Worm (Caenorhabditis elegans): Measurements from ENCODE around the gene fbxa-116.

fbxa-116 gene

ce11 chrV:20213097-20213496 lies 24.4 kb upstream of the fbxa-116 start (continued):
- no peak for TF ChIP-seq F39B2.1 (GFP tag; IDR thresholded peaks at IDR 0.05)
- no peak for TF ChIP-seq bed-2 (GFP tag; IDR thresholded peaks at IDR 0.05)
- TF ChIP-seq him-1 (tag; optimal IDR thresholded peaks at IDR 0.05) = no peak
- no peak for TF ChIP-seq ceh-91 (GFP tag; IDR thresholded peaks at IDR 0.05)
- no peak for TF ChIP-seq F57C9.4 (tag; optimal IDR thresholded peaks at IDR 0.05)
- TF ChIP-seq egrh-3 (GFP tag; IDR thresholded peaks at IDR 0.05) = no peak
- TF ChIP-seq nfya-1 (tag; optimal IDR thresholded peaks at IDR 0.05; ENCODE audit: borderline replicate concordance, insufficient read depth) = no peak
- no peak for TF ChIP-seq gei-17 (GFP tag; optimal IDR thresholded peaks at IDR 0.05)

ce11 chrV:20212584-20212983 lies 23.9 kb upstream of the fbxa-116 start, which contains the start of gene Y113G7B.12:
Gene Y113G7B.12 (minus strand): TSS chrV:20212684.
- no peak for TF ChIP-seq nhr-179 (tag; optimal IDR thresholded peaks at IDR 0.05)
- no peak for TF ChIP-seq unc-130 (GFP tag; optimal IDR thresholded peaks at IDR 0.05)
- no peak for TF ChIP-seq C17E4.6 (GFP tag; IDR thresholded peaks at IDR 0.05)
- TF ChIP-seq Y53F4B.3 (GFP tag; IDR thresholded peaks at IDR 0.05) = no peak
- TF ChIP-seq mel-28 (tag; optimal IDR thresholded peaks at IDR 0.05; ENCODE audit: borderline replicate concordance) = no peak
- TF ChIP-seq F22D6.2 (tag; optimal IDR thresholded peaks at IDR 0.05) = no peak

- TF ChIP-seq snpc-4 (GFP tag; optimal IDR thresholded peaks at IDR 0.05) (no peak), snpc-4 (tag; optimal IDR thresholded peaks at IDR 0.05) (no peak), ccch-3 (GFP tag; optimal IDR thresholded peaks at IDR 0.05) (no peak), attf-6 (GFP tag; IDR thresholded peaks at IDR 0.05) (no peak), egl-44 (GFP tag; IDR thresholded peaks at IDR 0.05) (no peak), ceh-27 (GFP tag; optimal IDR thresholded peaks at IDR 0.05) (no peak), F55B11.4 (tag; optimal IDR thresholded peaks at IDR 0.05; ENCODE audit: borderline replicate concordance, insufficient read depth) (no peak), sdz-38 (tag; optimal IDR thresholded peaks at IDR 0.05) (no peak), snpc-3.4 (tag; optimal IDR thresholded peaks at IDR 0.05) (no peak), zim-3 (tag; optimal IDR thresholded peaks at IDR 0.05) (no peak), let-607 (tag; optimal IDR thresholded peaks at IDR 0.05) (no peak), hmg-20 (GFP tag; IDR thresholded peaks at IDR 0.05) (no peak), nhr-80 (tag; optimal IDR thresholded peaks at IDR 0.05) (no peak), K12H6.12 (tag; optimal IDR thresholded peaks at IDR 0.05) (no peak), sea-2 (GFP tag; IDR thresholded peaks at IDR 0.05) (no peak)
Observed at ce11 chrV:20206086-20206485, 17.4 kb upstream of the fbxa-116 start, which contains the start of the genes fbxb-59 and srbc-34. Gene fbxb-59 (minus strand): TSS chrV:20206186. Gene srbc-34 (plus strand): TSS chrV:20206318.

ce11 chrV:20203085-20203484 lies 14.4 kb upstream of the fbxa-116 start, which contains the start of gene fbxa-113:
Gene fbxa-113 (plus strand): TSS chrV:20203385.
- peak; percentile 39 for TF ChIP-seq him-1 (tag; optimal IDR thresholded peaks at IDR 0.05)
- TF ChIP-seq F33H1.4 (GFP tag; IDR thresholded peaks at IDR 0.05) = no peak

ce11 chrV:20201316-20201715 lies 12.6 kb upstream of the fbxa-116 start, which contains the start of gene fbxa-114:
Gene fbxa-114 (plus strand): TSS chrV:20201616.
- TF ChIP-seq ztf-18 (tag; optimal IDR thresholded peaks at IDR 0.05) (no peak), lir-1 (GFP tag; conservative IDR thresholded peaks at IDR 0.05) (no peak), lsl-1 (GFP tag; optimal IDR thresholded peaks at IDR 0.05) (no peak), B0035.1 (tag; optimal IDR thresholded peaks at IDR 0.05) (no peak), attf-5 (GFP tag; optimal IDR thresholded peaks at IDR 0.05) (no peak), ceh-27 (GFP tag; optimal IDR thresholded peaks at IDR 0.05) (no peak), F37B4.10 (GFP tag; IDR thresholded peaks at IDR 0.05) (no peak), Y79H2A.3 (GFP tag; conservative IDR thresholded peaks at IDR 0.05) (no peak), F52B5.7 (tag; optimal IDR thresholded peaks at IDR 0.05) (no peak), tbx-9 (tag; optimal IDR thresholded peaks at IDR 0.05; ENCODE audit: borderline replicate concordance) (no peak), nhr-90 (tag; optimal IDR thresholded peaks at IDR 0.05) (no peak), akir-1 (GFP tag; optimal IDR thresholded peaks at IDR 0.05) (no peak)
